Fruit fly (Drosophila melanogaster) whole organism, embryonic: ENCODE results near the gene Megf8.

Source experiments
- Adf1 ChIP-seq: fragments of 200-800 bp; sonication (Bioruptor generic); IDR thresholded peaks from 2 replicates; pipeline ENCODE4 v1.3.6; 2022; ENCODE audit warnings: missing biosample characterization, missing genetic modification characterization
- Asciz ChIP-seq: fragments of 200-800 bp; sonication (Bioruptor generic); optimal IDR thresholded peaks from 2 replicates; lab custom pipeline; 2017; ENCODE audit warnings: missing biosample characterization, mild to moderate bottlenecking, missing genetic modification characterization, missing genetic modification reagents
- Bdp1 ChIP-seq: fragments of 200-800 bp; sonication (Bioruptor generic); optimal IDR thresholded peaks from 3 replicates; lab custom pipeline; 2016; ENCODE audit warnings: missing biosample characterization, missing genetic modification characterization
- Bgb ChIP-seq: fragments of 200-800 bp; sonication (Bioruptor generic); IDR thresholded peaks from 2 replicates; pipeline ENCODE4 v1.3.6; 2022; ENCODE audit warnings: missing biosample characterization, missing genetic modification characterization; ENCODE audit not compliant: partially characterized antibody
- Blimp-1 ChIP-seq: fragments of 200-800 bp; sonication (Bioruptor generic); optimal IDR thresholded peaks from 3 replicates; lab custom pipeline; 2018; ENCODE audit warnings: missing biosample characterization, missing genetic modification characterization, mild to moderate bottlenecking, moderate library complexity, missing genetic modification reagents
- BtbVII ChIP-seq: fragments of 200-800 bp; sonication (Bioruptor generic); optimal IDR thresholded peaks from 3 replicates; lab custom pipeline; 2017; ENCODE audit warnings: missing biosample characterization, mild to moderate bottlenecking, missing genetic modification characterization
- CG1024 ChIP-seq: fragments of 200-800 bp; sonication (Bioruptor generic); IDR thresholded peaks from 2 replicates; pipeline ENCODE4 v1.3.6; 2022; ENCODE audit warnings: missing biosample characterization, missing genetic modification characterization
- CG12155 ChIP-seq: fragments of 200-800 bp; sonication (Bioruptor generic); optimal IDR thresholded peaks from 3 replicates; lab custom pipeline; 2016; ENCODE audit warnings: missing biosample characterization, missing genetic modification characterization
- CG13894 ChIP-seq: fragments of 200-800 bp; sonication (Bioruptor generic); optimal IDR thresholded peaks from 3 replicates; lab custom pipeline; 2018; ENCODE audit warnings: missing biosample characterization, mild to moderate bottlenecking, missing genetic modification characterization, moderate library complexity
- CG14710 ChIP-seq: fragments of 200-800 bp; sonication (Bioruptor generic); optimal IDR thresholded peaks from 3 replicates; lab custom pipeline; 2019; ENCODE audit warnings: missing biosample characterization, mild to moderate bottlenecking, missing genetic modification characterization, moderate library complexity
- CG15514 ChIP-seq: fragments of 200-800 bp; sonication (Bioruptor generic); optimal IDR thresholded peaks from 3 replicates; lab custom pipeline; 2017; ENCODE audit warnings: missing biosample characterization, missing genetic modification characterization, mild to moderate bottlenecking, moderate library complexity, missing genetic modification reagents
- CG16813 ChIP-seq: fragments of 200-800 bp; sonication (Bioruptor generic); IDR thresholded peaks from 3 replicates; pipeline ENCODE4 v1.3.6; 2022; ENCODE audit warnings: missing biosample characterization, missing genetic modification characterization; ENCODE audit not compliant: partially characterized antibody
- CG16863 ChIP-seq: fragments of 200-800 bp; sonication (Bioruptor generic); optimal IDR thresholded peaks from 3 replicates; lab custom pipeline; 2016; ENCODE audit warnings: missing biosample characterization, missing genetic modification characterization
- CG18599 ChIP-seq: fragments of 200-800 bp; sonication (Bioruptor generic); optimal IDR thresholded peaks from 3 replicates; lab custom pipeline; 2017; ENCODE audit warnings: missing biosample characterization, missing genetic modification characterization, mild to moderate bottlenecking, moderate library complexity, missing genetic modification reagents
- CG30403 ChIP-seq: fragments of 200-800 bp; sonication (Bioruptor generic); optimal IDR thresholded peaks from 3 replicates; lab custom pipeline; 2016; ENCODE audit warnings: missing biosample characterization, missing genetic modification characterization
- CG32772 ChIP-seq: fragments of 200-800 bp; sonication (Bioruptor generic); IDR thresholded peaks from 2 replicates; pipeline ENCODE4 v1.3.6; 2022; ENCODE audit warnings: missing biosample characterization, missing genetic modification characterization
- CG34224 ChIP-seq: fragments of 200-800 bp; sonication (Bioruptor generic); IDR thresholded peaks from 3 replicates; pipeline ENCODE4 v1.3.6; 2022; ENCODE audit warnings: missing biosample characterization, missing genetic modification characterization; ENCODE audit not compliant: partially characterized antibody
- CG3726 ChIP-seq: fragments of 200-800 bp; sonication (Bioruptor generic); IDR thresholded peaks from 3 replicates; pipeline ENCODE4, ENCODE4 v1.3.6; 2022; ENCODE audit warnings: missing biosample characterization, missing genetic modification characterization
- CG4360 ChIP-seq: fragments of 200-800 bp; sonication (Bioruptor generic); IDR thresholded peaks from 2 replicates; pipeline ENCODE4 v1.3.6; 2022; ENCODE audit warnings: missing biosample characterization, missing genetic modification characterization
- CG4617 ChIP-seq: fragments of 200-800 bp; sonication (Bioruptor generic); optimal IDR thresholded peaks from 3 replicates; lab custom pipeline; 2016; ENCODE audit warnings: missing biosample characterization, missing genetic modification characterization, borderline replicate concordance
- CG7987 ChIP-seq: fragments of 200-800 bp; sonication (Bioruptor generic); optimal IDR thresholded peaks from 2 replicates; lab custom pipeline; 2018; ENCODE audit warnings: missing biosample characterization, mild to moderate bottlenecking, missing genetic modification characterization, moderate library complexity
- CG8478 ChIP-seq: fragments of >200 bp; optimal IDR thresholded peaks from 2 replicates; lab custom pipeline; 2018
- CG9215 ChIP-seq: fragments of 200-800 bp; sonication (Bioruptor generic); IDR thresholded peaks from 2 replicates; pipeline ENCODE4 v1.3.6; 2022; ENCODE audit warnings: missing biosample characterization, missing genetic modification characterization
- Dp ChIP-seq: fragments of 200-800 bp; sonication (Bioruptor generic); optimal IDR thresholded peaks from 2 replicates; lab custom pipeline; 2018; ENCODE audit warnings: missing biosample characterization, mild to moderate bottlenecking, missing genetic modification characterization, moderate library complexity
- H2.0 ChIP-seq: fragments of 200-800 bp; sonication (Bioruptor generic); IDR thresholded peaks from 2 replicates; pipeline ENCODE4 v1.3.6; 2022; ENCODE audit warnings: missing biosample characterization, missing genetic modification characterization
- HLH54F ChIP-seq: fragments of 200-800 bp; sonication (Bioruptor generic); optimal IDR thresholded peaks from 3 replicates; lab custom pipeline; 2016; ENCODE audit warnings: missing biosample characterization, missing genetic modification characterization
- Hmx ChIP-seq: fragments of 200-800 bp; sonication (Bioruptor generic); optimal IDR thresholded peaks from 2 replicates; lab custom pipeline; 2016; ENCODE audit warnings: missing biosample characterization, missing genetic modification characterization
- Hr78 ChIP-seq, 2 experiments: fragments of 200-800 bp in 1 of 2; fragments of >200 bp in 1 of 2; sonication (Bioruptor generic) in 1 of 2; optimal IDR thresholded peaks; 2 replicates each; lab custom pipeline; 2017 to 2019; ENCODE audit warnings: missing biosample characterization in 2 of 2, missing genetic modification characterization in 2 of 2, mild to moderate bottlenecking in 1 of 2, moderate library complexity in 1 of 2
- Med ChIP-seq: fragments of 200-800 bp; sonication (Bioruptor generic); peaks from one replicate; lab custom pipeline; 2016; ENCODE audit warnings: missing biosample characterization, missing genetic modification characterization, mild to moderate bottlenecking, inconsistent platforms, moderate library complexity
- Ptx1 ChIP-seq: fragments of 200-800 bp; sonication (Bioruptor generic); IDR thresholded peaks from 2 replicates; pipeline ENCODE4 v1.3.6; 2022; ENCODE audit warnings: missing biosample characterization, missing genetic modification characterization
- Sry-δ ChIP-seq: fragments of 200-800 bp; sonication (Bioruptor generic); optimal IDR thresholded peaks from 2 replicates; lab custom pipeline; 2016; ENCODE audit warnings: missing biosample characterization, missing genetic modification characterization
- YL-1 ChIP-seq: fragments of 200-800 bp; sonication (Bioruptor generic); optimal IDR thresholded peaks from 3 replicates; lab custom pipeline; 2017; ENCODE audit warnings: missing biosample characterization, mild to moderate bottlenecking, missing genetic modification characterization
- abd-A ChIP-seq: fragments of 200-800 bp; sonication (Bioruptor generic); optimal IDR thresholded peaks from 3 replicates; lab custom pipeline; 2019; ENCODE audit warnings: missing biosample characterization, mild to moderate bottlenecking, missing genetic modification characterization, moderate library complexity
- aop ChIP-seq: fragments of 200-800 bp; sonication (Bioruptor generic); IDR thresholded peaks from 2 replicates; pipeline ENCODE4 v1.3.6; 2022; ENCODE audit warnings: missing biosample characterization, missing genetic modification characterization
- bbx ChIP-seq: fragments of 200-800 bp; sonication (Bioruptor generic); IDR thresholded peaks from 2 replicates; pipeline ENCODE4 v1.3.6; 2022; ENCODE audit warnings: missing biosample characterization, missing genetic modification characterization; ENCODE audit not compliant: partially characterized antibody
- ci ChIP-seq: fragments of 200-800 bp; sonication (Bioruptor generic); IDR thresholded peaks from 3 replicates; pipeline ENCODE4 v1.3.6; 2022; ENCODE audit warnings: missing biosample characterization, missing genetic modification characterization
- dm ChIP-seq: fragments of 200-800 bp; sonication (Bioruptor generic); optimal IDR thresholded peaks from 3 replicates; lab custom pipeline; 2016; ENCODE audit warnings: missing biosample characterization, missing genetic modification characterization
- ftz-f1 ChIP-seq: fragments of 200-800 bp; sonication (Bioruptor generic); optimal IDR thresholded peaks from 2 replicates; lab custom pipeline; 2016; ENCODE audit warnings: missing biosample characterization, missing genetic modification characterization
- gce ChIP-seq: fragments of 200-800 bp; sonication (Bioruptor generic); IDR thresholded peaks from 3 replicates; pipeline ENCODE4 v1.3.6; 2022; ENCODE audit warnings: missing biosample characterization, missing genetic modification characterization
- gem ChIP-seq: fragments of 200-800 bp; sonication (Bioruptor generic); optimal IDR thresholded peaks from 2 replicates; lab custom pipeline; 2019; ENCODE audit warnings: missing biosample characterization, mild to moderate bottlenecking, missing genetic modification characterization, moderate library complexity
- hb ChIP-seq: fragments of 200-800 bp; sonication (Bioruptor generic); IDR thresholded peaks from 3 replicates; pipeline ENCODE4 v1.3.6; 2022; ENCODE audit warnings: missing biosample characterization, missing genetic modification characterization; ENCODE audit not compliant: partially characterized antibody
- kni ChIP-seq: fragments of 200-800 bp; sonication (Bioruptor generic); optimal IDR thresholded peaks from 3 replicates; lab custom pipeline; 2017; ENCODE audit warnings: mild to moderate bottlenecking, missing biosample characterization, missing genetic modification reagents, missing genetic modification characterization
- knrl ChIP-seq: fragments of 200-800 bp; sonication (Bioruptor generic); IDR thresholded peaks from 3 replicates; pipeline ENCODE4 v1.3.6; 2022; ENCODE audit warnings: missing biosample characterization, missing genetic modification characterization; ENCODE audit not compliant: partially characterized antibody
- mld ChIP-seq: fragments of 200-800 bp; sonication (Bioruptor generic); IDR thresholded peaks from 3 replicates; pipeline ENCODE4 v1.3.6; 2022; ENCODE audit warnings: missing biosample characterization, missing genetic modification characterization; ENCODE audit not compliant: partially characterized antibody
- nom ChIP-seq: fragments of 200-800 bp; sonication (Bioruptor generic); optimal IDR thresholded peaks from 2 replicates; lab custom pipeline; 2017; ENCODE audit warnings: missing biosample characterization, missing genetic modification characterization, mild to moderate bottlenecking, moderate library complexity, missing genetic modification reagents
- phol ChIP-seq: fragments of 200-800 bp; sonication (Bioruptor generic); optimal IDR thresholded peaks from 3 replicates; lab custom pipeline; 2018; ENCODE audit warnings: missing biosample characterization, mild to moderate bottlenecking, missing genetic modification characterization, moderate library complexity
- so ChIP-seq: fragments of 200-800 bp; sonication (Bioruptor generic); IDR thresholded peaks from 3 replicates; pipeline ENCODE4 v1.3.6; 2022; ENCODE audit warnings: missing biosample characterization, missing genetic modification characterization
- stc ChIP-seq: fragments of 200-800 bp; sonication (Bioruptor generic); IDR thresholded peaks from 2 replicates; pipeline ENCODE4 v1.3.6; 2022; ENCODE audit warnings: missing biosample characterization, missing genetic modification characterization
- vvl ChIP-seq: fragments of 200-800 bp; sonication (Bioruptor generic); IDR thresholded peaks from 2 replicates; pipeline ENCODE4 v1.3.6; 2022; ENCODE audit warnings: missing biosample characterization, missing genetic modification characterization
- wdn ChIP-seq: fragments of 200-800 bp; sonication (Bioruptor generic); IDR thresholded peaks from 2 replicates; pipeline ENCODE4 v1.3.6; 2022; ENCODE audit warnings: missing biosample characterization, missing genetic modification characterization

Gene Megf8

dm6 chr2L:8029160-8029852 is 14.0 kb upstream of the Megf8 start, which contains the start of gene baf (continued):
- TF ChIP-seq Dp (GFP tag; lab: Kevin White, UChicago) (peak; percentile 62), CG7987 (no peak), Ptx1 (GFP tag; lab: Robert Waterston, UW) (no peak), ftz-f1 (peak; percentile 37), Bdp1 (GFP tag; lab: Kevin White, UChicago) (no peak), CG4617 (GFP tag; lab: Kevin White, UChicago) (no peak), Blimp-1 (GFP tag; lab: Kevin White, UChicago) (no peak), gem (no peak), nom (GFP tag; lab: Kevin White, UChicago) (peak; percentile 59), kni (no peak), vvl (GFP tag; lab: Robert Waterston, UW) (no peak), Hr78 (GFP tag; optimal IDR thresholded peaks at IDR 0.05; lab: Kevin White, UChicago) (no peak), phol (tag; lab: Kevin White, UChicago) (peak; percentile 20), hb (no peak), Adf1 (GFP tag; lab: Robert Waterston, UW) (no peak), CG3726 (GFP tag; lab: Robert Waterston, UW) (no peak), mld (GFP tag; lab: Robert Waterston, UW) (no peak), CG14710 (tag; lab: Kevin White, UChicago) (peak; percentile 40), ci (no peak), aop (no peak), BtbVII (GFP tag; lab: Kevin White, UChicago) (peak; percentile 13), CG15514 (GFP tag; lab: Kevin White, UChicago) (no peak), abd-A (tag; lab: Kevin White, UChicago) (no peak), CG1024 (GFP tag; lab: Robert Waterston, UW) (no peak), CG13894 (tag; lab: Kevin White, UChicago) (no peak), Hmx (GFP tag; lab: Kevin White, UChicago) (no peak), CG16863 (GFP tag; lab: Kevin White, UChicago) (no peak), so (GFP tag; lab: Robert Waterston, UW) (peak; percentile 63; the same call in 1 of the 3 replicates), wdn (GFP tag; lab: Robert Waterston, UW) (no peak), dm (GFP tag; lab: Kevin White, UChicago) (peak; percentile 17), H2.0 (GFP tag; lab: Robert Waterston, UW) (no peak), CG18599 (GFP tag; lab: Kevin White, UChicago) (no peak), HLH54F (GFP tag; lab: Kevin White, UChicago) (no peak), gce (GFP tag; lab: Robert Waterston, UW) (no peak), YL-1 (peak; percentile 18), CG16813 (GFP tag; lab: Robert Waterston, UW) (peak; percentile 52; the same call in 2 of the 3 replicates), CG30403 (GFP tag; lab: Kevin White, UChicago) (no peak), CG32772 (no peak)

dm6 chr2L:8030102-8030501 is 13.2 kb upstream of the Megf8 start:
- TF ChIP-seq knrl (GFP tag; lab: Robert Waterston, UW) = peak; percentile 17; the same call in 1 of the 3 replicates
- no peak for TF ChIP-seq Asciz (GFP tag; lab: Kevin White, UChicago)
- TF ChIP-seq CG4360 (GFP tag; lab: Robert Waterston, UW) = no peak
- TF ChIP-seq CG12155 (GFP tag; lab: Kevin White, UChicago) = peak; percentile 95
- no peak for TF ChIP-seq Bgb
- peak; percentile 58 for TF ChIP-seq Sry-δ (GFP tag; lab: Kevin White, UChicago)
- 0 out of 2 replicates have a peak, but pooled peaks have one; percentile 20 for TF ChIP-seq bbx (GFP tag; lab: Robert Waterston, UW)
- no peak for TF ChIP-seq CG9215
- 0 out of 3 replicates have a peak, but pooled peaks have one; percentile 8 for TF ChIP-seq CG34224 (GFP tag; lab: Robert Waterston, UW)
- TF ChIP-seq CG8478 = no peak
- TF ChIP-seq stc (GFP tag; lab: Robert Waterston, UW) = peak; percentile 34; the same call in 1 of the 2 replicates
- peak; percentile 62 for TF ChIP-seq Med (GFP tag; lab: Kevin White, UChicago)
